Fruit fly (Drosophila melanogaster) whole organism: ENCODE measurements around the gene CG34056.

Source experiments
- pan ChIP-seq: fragments of >200 bp; optimal IDR thresholded peaks from 2 replicates; lab custom pipeline; 2017
- psq ChIP-seq: fragments of >200 bp; optimal IDR thresholded peaks from 2 replicates; lab custom pipeline; 2017

DNA sequence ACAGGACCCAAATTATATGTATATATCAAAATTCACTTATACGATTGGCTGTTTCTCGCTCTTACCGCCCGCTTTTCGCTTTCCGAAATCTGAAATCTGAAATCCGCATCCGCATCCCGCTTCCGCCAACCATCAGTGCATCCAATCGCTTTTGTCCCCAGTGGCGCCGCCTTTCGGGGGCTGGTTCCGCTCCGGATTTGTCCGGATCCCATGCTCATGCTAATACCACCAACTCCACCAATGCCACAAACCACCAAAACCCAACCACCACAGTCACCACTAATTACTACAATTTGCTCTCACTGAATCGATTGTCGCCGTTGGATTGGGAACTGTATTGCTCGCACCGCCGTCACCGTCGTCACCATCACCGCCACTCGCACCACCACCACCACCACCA lies 27.0 kb upstream of the CG34056 start:
- TF ChIP-seq pan (lab: Kevin White, UChicago) = no peak
- TF ChIP-seq psq (lab: Kevin White, UChicago) = no peak
